Fruit fly (Drosophila melanogaster): Measurements from ENCODE around the gene CG7322.

Gene CG7322

DNA sequence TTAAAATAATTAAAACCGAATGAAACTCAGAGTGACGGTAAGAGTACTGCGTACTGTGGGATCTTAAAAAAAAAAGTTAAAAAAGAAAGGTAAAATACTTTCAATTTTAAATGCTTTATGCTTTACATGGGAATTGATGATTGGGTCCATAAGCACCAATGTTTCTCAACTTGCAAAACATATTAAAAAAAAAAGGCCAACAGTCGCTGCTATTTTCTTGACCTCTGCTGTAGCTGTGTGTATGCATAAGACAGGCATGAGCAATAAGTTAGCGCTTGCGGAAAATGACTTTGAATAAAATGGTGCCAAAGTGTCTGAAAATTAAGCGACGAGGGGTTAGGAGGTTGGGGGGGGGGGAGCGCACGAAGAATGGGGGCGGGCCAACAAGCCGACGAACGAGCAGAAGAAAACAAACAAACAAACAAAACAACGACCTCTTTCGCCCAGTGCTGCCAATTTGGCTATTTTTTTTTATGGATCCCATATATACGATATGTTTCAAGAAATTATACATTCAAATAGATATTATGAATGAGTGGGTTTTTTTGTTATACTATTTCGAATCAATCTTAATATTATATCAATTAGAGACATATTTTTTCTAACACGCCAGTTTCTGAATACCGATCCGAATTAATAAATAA, 12.1 kb upstream of the CG7322 start (continued):
- no peak for TF ChIP-seq lov (optimal IDR thresholded peaks at IDR 0.05)
- TF ChIP-seq lov (GFP tag; IDR thresholded peaks at IDR 0.05) = no peak
- TF ChIP-seq jumu (GFP tag; optimal IDR thresholded peaks at IDR 0.05) = peak; percentile 12
- TF ChIP-seq run (tag; optimal IDR thresholded peaks at IDR 0.05) = no peak
- TF ChIP-seq D19A (tag; optimal IDR thresholded peaks at IDR 0.05) = no peak
- TF ChIP-seq CG4424 (GFP tag; optimal IDR thresholded peaks at IDR 0.05) = peak; percentile 19
- peak; percentile 29 for TF ChIP-seq CG12071 (GFP tag; optimal IDR thresholded peaks at IDR 0.05)
- TF ChIP-seq CG3847 (GFP tag; IDR thresholded peaks at IDR 0.05) = 0 out of 2 replicates have a peak, but pooled peaks have one; percentile 21
- no peak; the same call in 2 of the 3 replicates for TF ChIP-seq gce (GFP tag; IDR thresholded peaks at IDR 0.05)
- TF ChIP-seq TFAM (GFP tag; optimal IDR thresholded peaks at IDR 0.05) = no peak
- TF ChIP-seq pita (GFP tag; optimal IDR thresholded peaks at IDR 0.05) = no peak
- TF ChIP-seq ERR (GFP tag; optimal IDR thresholded peaks at IDR 0.05) = no peak
- no peak for TF ChIP-seq CG9609 (GFP tag; optimal IDR thresholded peaks at IDR 0.05)
- peak; percentile 49; the same call in 1 of the 3 replicates for TF ChIP-seq zfh1 (GFP tag; IDR thresholded peaks at IDR 0.05)
- peak; percentile 46 for TF ChIP-seq pb (GFP tag; optimal IDR thresholded peaks at IDR 0.05)
- 0 out of 2 replicates have a peak, but pooled peaks have one; percentile 28 for TF ChIP-seq ssp (GFP tag; IDR thresholded peaks at IDR 0.05)
- TF ChIP-seq Awh (GFP tag; IDR thresholded peaks at IDR 0.05) = peak; percentile 49; the same call in 1 of the 2 replicates
- TF ChIP-seq CG13624 (GFP tag; optimal IDR thresholded peaks at IDR 0.05) = peak; percentile 41
- TF ChIP-seq Lpt (GFP tag; optimal IDR thresholded peaks at IDR 0.05) = no peak
- no peak for TF ChIP-seq ab (GFP tag; optimal IDR thresholded peaks at IDR 0.05)
- TF ChIP-seq CG7786 (GFP tag; optimal IDR thresholded peaks at IDR 0.05) = peak; percentile 25
- no peak for TF ChIP-seq CG6683 (GFP tag; optimal IDR thresholded peaks at IDR 0.05)
- TF ChIP-seq Dll (GFP tag; IDR thresholded peaks at IDR 0.05; ENCODE audit: partially characterized antibody) = no peak
- no peak for TF ChIP-seq Dref (GFP tag; IDR thresholded peaks at IDR 0.05)
- peak; percentile 40 for TF ChIP-seq HHEX (GFP tag; optimal IDR thresholded peaks at IDR 0.05)

DNA sequence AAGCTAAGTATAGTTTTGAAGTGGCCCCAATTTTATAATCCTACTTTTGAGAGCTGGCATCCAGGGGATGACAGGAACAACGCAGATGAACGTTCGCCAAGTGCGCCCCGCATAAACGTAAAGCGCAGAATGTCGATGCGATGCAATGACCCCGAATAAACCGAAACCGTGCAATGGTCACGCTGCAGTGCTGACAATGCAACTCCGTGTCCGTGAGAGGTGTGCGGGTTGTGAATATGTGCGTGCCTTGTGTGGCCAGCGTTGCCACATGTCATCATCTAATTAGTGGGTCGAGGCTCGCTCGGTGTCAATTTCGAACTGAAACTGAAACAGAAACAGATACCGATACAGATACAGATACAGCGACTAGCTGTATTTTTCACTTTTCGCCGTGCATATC, 10.6 kb upstream of the CG7322 start:
- peak; percentile 8 for TF ChIP-seq BEAF-32 (GFP tag; optimal IDR thresholded peaks at IDR 0.05)
- peak; percentile 17 for TF ChIP-seq Ets65A (GFP tag)
- TF ChIP-seq bowl (GFP tag; IDR thresholded peaks at IDR 0.05) = no peak
- TF ChIP-seq gcm (GFP tag; optimal IDR thresholded peaks at IDR 0.05) = peak; percentile 17
- no peak for TF ChIP-seq Atf-2 (GFP tag; optimal IDR thresholded peaks at IDR 0.05)
- TF ChIP-seq Ets97D (GFP tag; optimal IDR thresholded peaks at IDR 0.05) = no peak
- TF ChIP-seq nerfin-2 (GFP tag; IDR thresholded peaks at IDR 0.05; ENCODE audit: partially characterized antibody) = no peak
- TF ChIP-seq CG4820 (GFP tag; optimal IDR thresholded peaks at IDR 0.05) = peak; percentile 71
- TF ChIP-seq Dek (tag; optimal IDR thresholded peaks at IDR 0.05) = no peak
- 0 out of 3 replicates have a peak, but pooled peaks have one; percentile 19 for TF ChIP-seq CG16813 (GFP tag; IDR thresholded peaks at IDR 0.05; ENCODE audit: partially characterized antibody)
- no peak for TF ChIP-seq pros (GFP tag; optimal IDR thresholded peaks at IDR 0.05)
- peak; percentile 35 for TF ChIP-seq Med (GFP tag)
- TF ChIP-seq gfzf (GFP tag; optimal IDR thresholded peaks at IDR 0.05) = peak; percentile 4
- peak; percentile 60 for TF ChIP-seq sens (GFP tag)
